Worm (Caenorhabditis elegans) whole organism, L2 larva: ENCODE results near the gene nst-1.
A peak's percentile ranks its signal among the peaks of the same experiment; 100 is the strongest.

Source experiments
- ama-1 ChIP-seq: fragments of 150-350 bp; optimal IDR thresholded peaks from 2 replicates; lab custom pipeline; 2018; ENCODE audit warnings: inconsistent platforms
- fos-1 ChIP-seq: fragments of 150-350 bp; optimal IDR thresholded peaks from 2 replicates; lab custom pipeline; 2014; ENCODE audit warnings: missing biosample characterization, missing genetic modification characterization
- lin-39 ChIP-seq: fragments of 150-350 bp; optimal IDR thresholded peaks from 2 replicates; lab custom pipeline; 2014; ENCODE audit warnings: missing biosample characterization, missing genetic modification reagents, missing genetic modification characterization
- mdl-1 ChIP-seq, 2 experiments: fragments of 150-350 bp in 1 of 2; sonication (generic microtip) in 1 of 2; optimal IDR thresholded peaks; 2 replicates each; lab custom pipeline; 2017; ENCODE audit warnings: missing biosample characterization in 2 of 2, missing genetic modification characterization in 2 of 2
- nhr-25 ChIP-seq: fragments of 150-350 bp; sonication (generic microtip); optimal IDR thresholded peaks from 3 replicates; lab custom pipeline; 2014; ENCODE audit warnings: missing biosample characterization, missing genetic modification characterization
- peb-1 ChIP-seq: fragments of 150-350 bp; optimal IDR thresholded peaks from 2 replicates; lab custom pipeline; 2014; ENCODE audit warnings: missing biosample characterization, missing genetic modification characterization
- snpc-4 ChIP-seq: fragments of 150-350 bp; optimal IDR thresholded peaks from 2 replicates; lab custom pipeline; 2014; ENCODE audit warnings: missing biosample characterization, missing genetic modification characterization
- unc-62 ChIP-seq: fragments of 150-350 bp; optimal IDR thresholded peaks from 2 replicates; lab custom pipeline; 2014; ENCODE audit warnings: missing biosample characterization, missing genetic modification reagents, missing genetic modification characterization
- zag-1 ChIP-seq: fragments of 150-350 bp; optimal IDR thresholded peaks from 2 replicates; lab custom pipeline; 2014; ENCODE audit warnings: missing biosample characterization, missing genetic modification characterization
- ztf-1 ChIP-seq: fragments of 200-800 bp; sonication (Bioruptor generic); conservative IDR thresholded peaks from 2 replicates; pipeline ENCODE4 v1.3.6; 2022; ENCODE audit warnings: missing genetic modification characterization, missing compliant biosample characterization

- TF ChIP-seq mdl-1 (tag; optimal IDR thresholded peaks at IDR 0.05; lab: Kevin White, UChicago) (no peak), ama-1 (lab: Kevin White, UChicago) (no peak), ztf-1 (GFP tag; lab: Robert Waterston, UW) (no peak), nhr-25 (no peak), lin-39 (tag; lab: Kevin White, UChicago) (no peak), fos-1 (peak; percentile 98), zag-1 (tag; lab: Kevin White, UChicago) (no peak), peb-1 (no peak), snpc-4 (no peak), unc-62 (GFP tag; lab: Kevin White, UChicago) (no peak)
These were observed 34.3 kb downstream of the nst-1 start, which contains the start of the genes F35C11.2 and F35C11.4 for ce11 chrII:8248745-8249144.
